Fruit fly (Drosophila melanogaster) S2 (cell line): ENCODE results near the gene Sc2.

Experiments
- CG8478 ChIP-seq: fragments of >200 bp; optimal IDR thresholded peaks from 2 replicates; lab custom pipeline; 2018
- CTCF ChIP-seq, 2 experiments: fragments of >200 bp; optimal IDR thresholded peaks; 2 replicates each; lab custom pipeline; 2018

dm6 chr3L:3905111-3905510, 1.8 kb downstream of the Sc2 start, which contains the start of gene ida:
- TF ChIP-seq CG8478: no peak
- TF ChIP-seq CTCF (optimal IDR thresholded peaks at IDR 0.05; lab: Kevin White, UChicago): peak in 1 of 2 experiments; percentile 27
